Worm (Caenorhabditis elegans): ENCODE data around the gene dur-1.

ce11 chrIV:9969081-9969480 lies 41.1 kb upstream of the dur-1 start, which contains the start of the genes kin-5 and C47E12.11:
- TF ChIP-seq ceh-82 (tag; optimal IDR thresholded peaks at IDR 0.05) (no peak), unc-62 (GFP tag; optimal IDR thresholded peaks at IDR 0.05) (no peak), rnt-1 (tag; optimal IDR thresholded peaks at IDR 0.05) (no peak), ama-1 (optimal IDR thresholded peaks at IDR 0.05) (no peak), lsy-2 (tag; optimal IDR thresholded peaks at IDR 0.05) (no peak), efl-3 (GFP tag; optimal IDR thresholded peaks at IDR 0.05) (no peak), nhr-11 (tag; optimal IDR thresholded peaks at IDR 0.05) (no peak), nhr-12 (tag; optimal IDR thresholded peaks at IDR 0.05) (no peak), nhr-76 (tag; optimal IDR thresholded peaks at IDR 0.05) (no peak)

Measured in whole organism, L1 larva.